Worm (Caenorhabditis elegans) whole organism, L2 larva: Measurements from ENCODE around the gene C50B6.3.

Experiments used
- Y55F3AM.14 ChIP-seq: fragments of 200-800 bp; sonication (Bioruptor generic); optimal IDR thresholded peaks from 2 replicates; lab custom pipeline; 2018; ENCODE audit warnings: mild to moderate bottlenecking, missing genetic modification characterization, missing compliant biosample characterization
- fos-1 ChIP-seq: fragments of 150-350 bp; optimal IDR thresholded peaks from 2 replicates; lab custom pipeline; 2014; ENCODE audit warnings: missing biosample characterization, missing genetic modification characterization
- nhr-11 ChIP-seq: fragments of 150-350 bp; optimal IDR thresholded peaks from 2 replicates; lab custom pipeline; 2014; ENCODE audit warnings: missing biosample characterization, missing genetic modification characterization
- nhr-77 ChIP-seq: fragments of 150-350 bp; optimal IDR thresholded peaks from 2 replicates; lab custom pipeline; 2014; ENCODE audit warnings: missing biosample characterization, missing genetic modification characterization
- unc-55 ChIP-seq: fragments of 150-350 bp; sonication (generic microtip); optimal IDR thresholded peaks from 3 replicates; lab custom pipeline; 2014; ENCODE audit warnings: missing biosample characterization, missing genetic modification reagents, missing genetic modification characterization
- zag-1 ChIP-seq: fragments of 150-350 bp; optimal IDR thresholded peaks from 2 replicates; lab custom pipeline; 2014; ENCODE audit warnings: missing biosample characterization, missing genetic modification characterization
- ztf-1 ChIP-seq: fragments of 200-800 bp; sonication (Bioruptor generic); conservative IDR thresholded peaks from 2 replicates; pipeline ENCODE4 v1.3.6; 2022; ENCODE audit warnings: missing genetic modification characterization, missing compliant biosample characterization

ce11 chrV:13313045-13313623 is at the start of gene C50B6.3:
- peak; percentile 53 for TF ChIP-seq fos-1 (tag; lab: Kevin White, UChicago)
- TF ChIP-seq nhr-11 (tag; lab: Kevin White, UChicago), result no peak
- TF ChIP-seq nhr-77, result no peak
- no peak for TF ChIP-seq ztf-1 (GFP tag; lab: Robert Waterston, UW)
- no peak for TF ChIP-seq zag-1 (tag; lab: Kevin White, UChicago)
- no peak for TF ChIP-seq unc-55 (GFP tag; lab: Kevin White, UChicago)
- no peak for TF ChIP-seq Y55F3AM.14 (GFP tag; lab: Kevin White, UChicago)
